Worm (Caenorhabditis elegans) whole organism, young adult: ENCODE measurements around the gene ugt-62.

ENCODE experiments used
- B0019.2 ChIP-seq: fragments of 200-800 bp; sonication (Bioruptor generic); conservative IDR thresholded peaks from 2 replicates; pipeline ENCODE4 v1.3.6; 2022; ENCODE audit warnings: missing genetic modification reagents, missing genetic modification characterization, missing compliant biosample characterization
- B0261.1 ChIP-seq: sonication (generic microtip); optimal IDR thresholded peaks from 2 replicates; lab custom pipeline; 2016; ENCODE audit warnings: mild to moderate bottlenecking, missing genetic modification characterization, moderate library complexity, missing compliant biosample characterization
- C06A6.2 ChIP-seq: fragments of 200-800 bp; sonication (Bioruptor generic); conservative IDR thresholded peaks from 2 replicates; pipeline ENCODE4 v1.3.6; 2022; ENCODE audit warnings: missing genetic modification characterization, missing compliant biosample characterization
- D2030.7 ChIP-seq: fragments of 200-800 bp; sonication (Bioruptor generic); IDR thresholded peaks from 2 replicates; pipeline ENCODE4 v1.3.6; 2022; ENCODE audit warnings: missing genetic modification reagents, missing genetic modification characterization, missing compliant biosample characterization
- F22D6.2 ChIP-seq: sonication (generic microtip); optimal IDR thresholded peaks from 2 replicates; lab custom pipeline; 2016; ENCODE audit warnings: mild to moderate bottlenecking, missing genetic modification characterization, missing compliant biosample characterization
- F23B12.7 ChIP-seq: sonication (generic microtip); optimal IDR thresholded peaks from 2 replicates; lab custom pipeline; 2017; ENCODE audit warnings: missing genetic modification characterization, mild to moderate bottlenecking, missing compliant biosample characterization, antibody characterized with exemption, moderate library complexity; ENCODE audit not compliant: insufficient read depth
- F37B4.10 ChIP-seq: fragments of 200-800 bp; sonication (Bioruptor generic); IDR thresholded peaks from 2 replicates; pipeline ENCODE4 v1.3.6; 2022; ENCODE audit warnings: missing genetic modification characterization, missing compliant biosample characterization
- F52B5.7 ChIP-seq: sonication (generic microtip); optimal IDR thresholded peaks from 2 replicates; lab custom pipeline; 2016; ENCODE audit warnings: mild to moderate bottlenecking, missing genetic modification characterization, missing compliant biosample characterization
- Y53G8AR.9 ChIP-seq: fragments of 200-800 bp; sonication (Bioruptor generic); conservative IDR thresholded peaks from 2 replicates; pipeline ENCODE4 v1.3.6; 2022; ENCODE audit warnings: missing genetic modification reagents, missing genetic modification characterization, missing compliant biosample characterization
- Y67H2A.10 ChIP-seq: fragments of 200-800 bp; sonication (Bioruptor generic); conservative IDR thresholded peaks from 2 replicates; pipeline ENCODE4 v1.3.6; 2022; ENCODE audit warnings: missing genetic modification reagents, missing genetic modification characterization, missing compliant biosample characterization
- Y95B8A.8 ChIP-seq: fragments of 200-800 bp; sonication (Bioruptor generic); IDR thresholded peaks from 2 replicates; pipeline ENCODE4 v1.3.6; 2022; ENCODE audit warnings: missing genetic modification reagents, missing genetic modification characterization, missing compliant biosample characterization
- athp-1 ChIP-seq: sonication (generic microtip); optimal IDR thresholded peaks from 2 replicates; lab custom pipeline; 2017; ENCODE audit warnings: mild to moderate bottlenecking, missing genetic modification characterization, missing compliant biosample characterization
- attf-5 ChIP-seq: fragments of 200-800 bp; sonication (Bioruptor generic); optimal IDR thresholded peaks from 2 replicates; lab custom pipeline; 2018; ENCODE audit warnings: mild to moderate bottlenecking, missing genetic modification characterization, missing compliant biosample characterization
- cebp-1 ChIP-seq, 2 experiments: fragments of 200-800 bp in 1 of 2; sonication (Bioruptor generic) in 1 of 2; sonication (generic microtip) in 1 of 2; IDR thresholded peaks in 1 of 2; optimal IDR thresholded peaks in 1 of 2; 2 replicates each; pipeline versions ENCODE4 v1.3.6 to Lab custom; 2017 to 2022; ENCODE audit warnings: missing compliant biosample characterization in 2 of 2, missing genetic modification characterization in 2 of 2, mild to moderate bottlenecking in 1 of 2, missing genetic modification reagents in 1 of 2, moderate library complexity in 1 of 2
- cebp-2 ChIP-seq: fragments of 200-800 bp; sonication (Bioruptor generic); IDR thresholded peaks from 2 replicates; pipeline ENCODE4 v1.3.6; 2022; ENCODE audit warnings: missing genetic modification characterization, missing compliant biosample characterization
- ceh-27 ChIP-seq: fragments of 200-800 bp; sonication (Bioruptor generic); optimal IDR thresholded peaks from 2 replicates; lab custom pipeline; 2018; ENCODE audit warnings: mild to moderate bottlenecking, missing genetic modification characterization, moderate library complexity, missing compliant biosample characterization
- ceh-58 ChIP-seq: fragments of 200-800 bp; sonication (Bioruptor generic); IDR thresholded peaks from 2 replicates; pipeline ENCODE4 v1.3.6; 2022; ENCODE audit warnings: missing genetic modification characterization, missing compliant biosample characterization
- chd-7 ChIP-seq: sonication (generic microtip); optimal IDR thresholded peaks from 2 replicates; lab custom pipeline; 2016; ENCODE audit warnings: mild to moderate bottlenecking, missing genetic modification characterization, moderate library complexity, missing compliant biosample characterization
- dox-1 ChIP-seq: fragments of 200-800 bp; sonication (Bioruptor generic); IDR thresholded peaks from 2 replicates; pipeline ENCODE4 v1.3.6; 2022; ENCODE audit warnings: missing genetic modification reagents, missing genetic modification characterization, missing compliant biosample characterization
- dpl-1 ChIP-seq: fragments of 150-350 bp; optimal IDR thresholded peaks from 2 replicates; lab custom pipeline; 2014; ENCODE audit warnings: missing biosample characterization, missing genetic modification reagents, missing genetic modification characterization
- efl-1 ChIP-seq: fragments of 150-350 bp; optimal IDR thresholded peaks from 2 replicates; lab custom pipeline; 2014; ENCODE audit warnings: missing biosample characterization, missing genetic modification reagents, missing genetic modification characterization
- ets-4 ChIP-seq: fragments of 200-800 bp; sonication (Bioruptor generic); optimal IDR thresholded peaks from 2 replicates; lab custom pipeline; 2018; ENCODE audit warnings: mild to moderate bottlenecking, missing genetic modification characterization, missing compliant biosample characterization
- hlh-12 ChIP-seq: sonication (generic microtip); optimal IDR thresholded peaks from 2 replicates; lab custom pipeline; 2016; ENCODE audit warnings: missing genetic modification characterization, missing compliant biosample characterization
- hmg-20 ChIP-seq: fragments of 200-800 bp; sonication (Bioruptor generic); IDR thresholded peaks from 2 replicates; pipeline ENCODE4 v1.3.6; 2022; ENCODE audit warnings: missing genetic modification reagents, missing genetic modification characterization, missing compliant biosample characterization
- hsf-1 ChIP-seq: fragments of 200-800 bp; sonication (Bioruptor generic); IDR thresholded peaks from 2 replicates; pipeline ENCODE4 v1.3.6; 2022; ENCODE audit warnings: missing genetic modification reagents, missing genetic modification characterization, missing compliant biosample characterization
- lin-40 ChIP-seq: sonication (generic microtip); optimal IDR thresholded peaks from 2 replicates; lab custom pipeline; 2016; ENCODE audit warnings: missing genetic modification characterization, mild to moderate bottlenecking, missing compliant biosample characterization, missing genotype, missing genetic modification reagents
- lin-54 ChIP-seq: fragments of 200-800 bp; sonication (Bioruptor generic); optimal IDR thresholded peaks from 2 replicates; lab custom pipeline; 2018; ENCODE audit warnings: mild to moderate bottlenecking, missing genetic modification characterization, missing compliant biosample characterization
- lsl-1 ChIP-seq: fragments of 200-800 bp; sonication (Bioruptor generic); optimal IDR thresholded peaks from 2 replicates; lab custom pipeline; 2018; ENCODE audit warnings: mild to moderate bottlenecking, missing genetic modification characterization, moderate library complexity, missing compliant biosample characterization
- lsy-27 ChIP-seq: sonication (generic microtip); optimal IDR thresholded peaks from 2 replicates; lab custom pipeline; 2017; ENCODE audit warnings: missing genetic modification characterization, mild to moderate bottlenecking, missing compliant biosample characterization, antibody characterized with exemption, missing genotype, borderline replicate concordance; ENCODE audit not compliant: insufficient read depth
- madf-6 ChIP-seq: fragments of 200-800 bp; sonication (Bioruptor generic); IDR thresholded peaks from 2 replicates; pipeline ENCODE4 v1.3.6; 2022; ENCODE audit warnings: missing genetic modification reagents, missing genetic modification characterization, missing compliant biosample characterization
- mel-28 ChIP-seq: sonication (generic microtip); optimal IDR thresholded peaks from 2 replicates; lab custom pipeline; 2016; ENCODE audit warnings: borderline replicate concordance, mild to moderate bottlenecking, missing genetic modification characterization, missing compliant biosample characterization
- mxl-1 ChIP-seq: sonication (generic microtip); optimal IDR thresholded peaks from 2 replicates; lab custom pipeline; 2016; ENCODE audit warnings: missing genetic modification characterization, missing compliant biosample characterization
- nfya-2 ChIP-seq: fragments of 200-800 bp; sonication (Bioruptor generic); IDR thresholded peaks from 2 replicates; pipeline ENCODE4 v1.3.6; 2022; ENCODE audit warnings: missing genetic modification reagents, missing genetic modification characterization, missing compliant biosample characterization
- rpc-1 ChIP-seq, 2 experiments: fragments of 150-350 bp in 1 of 2; sonication (generic microtip) in 1 of 2; optimal IDR thresholded peaks; 2 replicates each; lab custom pipeline; 2014 to 2018; ENCODE audit warnings: missing biosample characterization in 1 of 2, missing genetic modification characterization in 1 of 2, missing genetic modification reagents in 1 of 2, missing genotype in 1 of 2
- sdz-38 ChIP-seq: sonication (generic microtip); optimal IDR thresholded peaks from 2 replicates; lab custom pipeline; 2016; ENCODE audit warnings: missing genotype, missing genetic modification characterization, missing compliant biosample characterization
- snpc-1.1 ChIP-seq: sonication (generic microtip); optimal IDR thresholded peaks from 2 replicates; lab custom pipeline; 2017; ENCODE audit warnings: missing genetic modification characterization, mild to moderate bottlenecking, missing compliant biosample characterization, antibody characterized with exemption, moderate library complexity, missing genotype, missing genetic modification reagents; ENCODE audit not compliant: insufficient read depth
- snpc-3.4 ChIP-seq: sonication (generic microtip); optimal IDR thresholded peaks from 2 replicates; lab custom pipeline; 2017; ENCODE audit warnings: missing genetic modification characterization, mild to moderate bottlenecking, missing compliant biosample characterization, antibody characterized with exemption, moderate library complexity, missing genotype, missing genetic modification reagents
- snpc-4 ChIP-seq, 5 experiments: fragments of 150-350 bp in 1 of 5; sonication (generic microtip) in 4 of 5; optimal IDR thresholded peaks; 2 replicates each; lab custom pipeline; 2014 to 2018; ENCODE audit warnings: missing genetic modification characterization in 5 of 5, missing biosample characterization in 3 of 5, antibody characterized with exemption in 2 of 5, mild to moderate bottlenecking in 2 of 5, missing compliant biosample characterization in 2 of 5, missing genotype in 2 of 5, moderate library complexity in 2 of 5, missing genetic modification reagents in 1 of 5
- somi-1 ChIP-seq: fragments of 200-800 bp; sonication (Bioruptor generic); optimal IDR thresholded peaks from 2 replicates; lab custom pipeline; 2018; ENCODE audit warnings: mild to moderate bottlenecking, missing genetic modification characterization, missing compliant biosample characterization
- sptf-2 ChIP-seq: fragments of 200-800 bp; sonication (Bioruptor generic); optimal IDR thresholded peaks from 2 replicates; lab custom pipeline; 2018; ENCODE audit warnings: mild to moderate bottlenecking, missing genetic modification characterization, missing compliant biosample characterization
- unc-130 ChIP-seq: sonication (generic microtip); optimal IDR thresholded peaks from 2 replicates; lab custom pipeline; 2016; ENCODE audit warnings: missing genetic modification reagents, missing genetic modification characterization, missing compliant biosample characterization
- xnd-1 ChIP-seq: sonication (generic microtip); optimal IDR thresholded peaks from 2 replicates; lab custom pipeline; 2016; ENCODE audit warnings: missing genotype, missing genetic modification reagents, missing genetic modification characterization, missing compliant biosample characterization
- ztf-18 ChIP-seq: sonication (generic microtip); optimal IDR thresholded peaks from 2 replicates; lab custom pipeline; 2016; ENCODE audit warnings: missing genotype, mild to moderate bottlenecking, missing genetic modification characterization, missing compliant biosample characterization
- ztf-3 ChIP-seq: fragments of 200-800 bp; sonication (Bioruptor generic); optimal IDR thresholded peaks from 2 replicates; lab custom pipeline; 2018; ENCODE audit warnings: mild to moderate bottlenecking, missing genetic modification characterization, missing compliant biosample characterization

ugt-62 gene

DNA sequence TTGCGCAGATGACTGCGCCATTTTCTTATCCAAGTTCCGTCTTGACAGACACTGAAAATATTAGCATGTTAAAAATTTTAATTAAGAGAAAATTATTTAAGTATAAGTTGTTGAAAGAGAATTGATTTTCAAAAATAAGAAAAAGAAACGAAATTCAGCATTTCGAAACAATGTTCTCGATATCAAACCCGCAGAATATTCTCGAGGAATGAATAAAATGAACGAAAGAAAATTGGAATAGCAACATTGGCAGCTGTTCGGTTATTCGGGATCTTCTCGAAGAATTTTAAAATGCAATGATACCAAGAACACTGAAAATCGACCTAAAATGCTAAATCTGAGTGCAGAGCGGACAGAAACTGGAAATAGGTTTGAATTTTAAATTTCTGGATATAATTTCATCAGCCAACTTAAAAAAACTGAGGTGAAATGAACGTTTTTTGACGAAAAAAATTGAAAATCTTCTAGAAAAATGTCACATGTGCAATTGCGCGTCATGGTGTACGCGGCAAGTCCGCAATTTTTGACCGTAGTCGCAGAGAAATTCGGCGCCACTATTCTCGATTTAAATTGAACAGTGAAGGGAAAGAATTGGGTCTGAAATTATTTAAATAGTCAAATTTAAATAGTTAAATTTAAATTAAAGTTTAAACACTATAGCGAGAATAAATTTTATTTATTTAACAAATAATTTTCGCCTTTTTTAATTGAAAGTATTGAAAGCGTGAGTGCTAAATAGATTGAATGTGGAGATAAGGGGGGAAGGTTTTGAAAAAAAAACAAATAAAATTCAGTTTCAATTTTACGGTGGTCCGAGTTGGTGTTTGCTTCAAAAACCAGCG, 32.1 kb downstream of the ugt-62 start, which contains the start of the genes cct-5 and F25F2.1 (continued):
- TF ChIP-seq snpc-1.1 (peak; percentile 53), B0261.1 (no peak), somi-1 (GFP tag; lab: Kevin White, UChicago) (no peak), mel-28 (tag; lab: Kevin White, UChicago) (no peak), snpc-4 (GFP tag; optimal IDR thresholded peaks at IDR 0.05; lab: Kevin White, UChicago) (no peak), snpc-4 (tag; optimal IDR thresholded peaks at IDR 0.05; lab: Kevin White, UChicago) (peak in 3 of 4 experiments; percentile 21 to 46 (median 38)), Y67H2A.10 (peak; percentile 65; the same call in 1 of the 2 replicates), sdz-38 (tag; lab: Kevin White, UChicago) (no peak), F52B5.7 (tag; lab: Kevin White, UChicago) (no peak), hmg-20 (GFP tag; lab: Robert Waterston, UW) (no peak), Y95B8A.8 (GFP tag; lab: Robert Waterston, UW) (0 out of 2 replicates have a peak, but pooled peaks have one; percentile 62), lsl-1 (peak; percentile 94), ets-4 (no peak), hsf-1 (GFP tag; lab: Robert Waterston, UW) (peak; percentile 98), mxl-1 (tag; lab: Kevin White, UChicago) (no peak), Y53G8AR.9 (GFP tag; lab: Robert Waterston, UW) (0 out of 2 replicates have a peak, but pooled peaks have one; percentile 43), lin-54 (GFP tag; lab: Kevin White, UChicago) (peak; percentile 95), attf-5 (peak; percentile 59), ztf-18 (tag; lab: Kevin White, UChicago) (peak; percentile 79), cebp-1 (GFP tag; IDR thresholded peaks at IDR 0.05; lab: Robert Waterston, UW) (no peak; the same call in 1 of the 2 replicates), cebp-1 (tag; optimal IDR thresholded peaks at IDR 0.05; lab: Kevin White, UChicago) (no peak), dpl-1 (GFP tag; lab: Kevin White, UChicago) (peak; percentile 96), lin-40 (tag; lab: Kevin White, UChicago) (no peak), C06A6.2 (GFP tag; lab: Robert Waterston, UW) (no peak), B0019.2 (GFP tag; lab: Robert Waterston, UW) (peak; percentile 88), rpc-1 (optimal IDR thresholded peaks at IDR 0.05; lab: Kevin White, UChicago) (no peak), rpc-1 (tag; optimal IDR thresholded peaks at IDR 0.05; lab: Kevin White, UChicago) (no peak), D2030.7 (GFP tag; lab: Robert Waterston, UW) (peak; percentile 92), ceh-27 (GFP tag; lab: Kevin White, UChicago) (no peak), snpc-3.4 (peak; percentile 92), dox-1 (peak; percentile 93), unc-130 (peak; percentile 79), hlh-12 (tag; lab: Kevin White, UChicago) (no peak), F22D6.2 (tag; lab: Kevin White, UChicago) (no peak), madf-6 (GFP tag; lab: Robert Waterston, UW) (peak; percentile 97), athp-1 (peak; percentile 77), ztf-3 (GFP tag; lab: Kevin White, UChicago) (no peak), lsy-27 (tag; lab: Kevin White, UChicago) (peak; percentile 19), F37B4.10 (GFP tag; lab: Robert Waterston, UW) (no peak), efl-1 (GFP tag; lab: Kevin White, UChicago) (peak; percentile 97), sptf-2 (GFP tag; lab: Kevin White, UChicago) (no peak), xnd-1 (tag; lab: Kevin White, UChicago) (peak; percentile 82), F23B12.7 (tag; lab: Kevin White, UChicago) (peak; percentile 84), nfya-2 (GFP tag; lab: Robert Waterston, UW) (no peak), cebp-2 (GFP tag; lab: Robert Waterston, UW) (no peak), ceh-58 (no peak), chd-7 (tag; lab: Kevin White, UChicago) (no peak)
